Worm (Caenorhabditis elegans): ENCODE data around the gene F23F12.3.

ce11 chrIII:6478256-6479004, 21.9 kb upstream of the F23F12.3 start, which contains the start of gene zip-8:
- TF ChIP-seq lin-15B (tag; optimal IDR thresholded peaks at IDR 0.05) (no peak), pha-4 (tag; optimal IDR thresholded peaks at IDR 0.05) (no peak), tbx-2 (tag; optimal IDR thresholded peaks at IDR 0.05) (no peak), zag-1 (tag; optimal IDR thresholded peaks at IDR 0.05) (no peak), lin-39 (tag; optimal IDR thresholded peaks at IDR 0.05) (no peak), egl-27 (tag; optimal IDR thresholded peaks at IDR 0.05) (no peak), sea-2 (GFP tag; optimal IDR thresholded peaks at IDR 0.05) (no peak)

Measured in whole organism, L3 larva.